Worm (Caenorhabditis elegans): ENCODE results near the gene C47E12.10.

DNA sequence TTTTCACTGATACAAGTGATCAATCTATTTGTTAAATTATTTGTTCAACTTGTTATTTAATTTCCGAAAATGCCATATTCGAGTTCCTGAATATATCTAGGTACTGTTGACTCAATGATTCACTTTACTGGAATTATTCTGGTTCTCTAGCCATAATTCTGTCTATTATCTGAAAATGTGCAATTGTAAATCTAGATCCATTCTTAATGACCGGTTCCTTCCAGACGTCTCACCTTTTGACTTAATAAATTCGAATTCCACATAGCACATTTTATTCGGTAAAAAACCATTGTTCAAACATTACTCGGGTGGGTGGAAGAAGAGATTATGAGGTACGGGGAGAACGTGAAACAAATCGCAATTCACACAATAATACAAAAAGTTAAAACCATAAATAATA, 16.8 kb downstream of the C47E12.10 start:
- TF ChIP-seq dao-5 (tag; optimal IDR thresholded peaks at IDR 0.05) (no peak), him-1 (tag; optimal IDR thresholded peaks at IDR 0.05) (no peak)

All from whole organism, L4/young adult.